Worm (Caenorhabditis elegans) whole organism, early embryonic: ENCODE measurements around the gene erp-44.3.

ENCODE experiments used
- B0310.2 ChIP-seq: sonication (generic microtip); optimal IDR thresholded peaks from 2 replicates; lab custom pipeline; 2016; ENCODE audit warnings: mild to moderate bottlenecking, missing genetic modification characterization, missing compliant biosample characterization
- ama-1 ChIP-seq: fragments of 150-350 bp; optimal IDR thresholded peaks from 2 replicates; lab custom pipeline; 2014
- scrt-1 ChIP-seq: fragments of 200-800 bp; sonication (Bioruptor generic); IDR thresholded peaks from 2 replicates; pipeline ENCODE4 v1.3.6; 2022; ENCODE audit warnings: missing genetic modification characterization, missing compliant biosample characterization
- tbx-11 ChIP-seq: fragments of 200-800 bp; sonication (Bioruptor generic); IDR thresholded peaks from 2 replicates; pipeline ENCODE4 v1.3.6; 2022; ENCODE audit warnings: missing genetic modification characterization, missing compliant biosample characterization
- tbx-37 ChIP-seq: fragments of 200-800 bp; sonication (Bioruptor generic); conservative IDR thresholded peaks from 2 replicates; pipeline ENCODE4 v1.3.6; 2022; ENCODE audit warnings: missing genetic modification reagents, missing genetic modification characterization, missing compliant biosample characterization

DNA sequence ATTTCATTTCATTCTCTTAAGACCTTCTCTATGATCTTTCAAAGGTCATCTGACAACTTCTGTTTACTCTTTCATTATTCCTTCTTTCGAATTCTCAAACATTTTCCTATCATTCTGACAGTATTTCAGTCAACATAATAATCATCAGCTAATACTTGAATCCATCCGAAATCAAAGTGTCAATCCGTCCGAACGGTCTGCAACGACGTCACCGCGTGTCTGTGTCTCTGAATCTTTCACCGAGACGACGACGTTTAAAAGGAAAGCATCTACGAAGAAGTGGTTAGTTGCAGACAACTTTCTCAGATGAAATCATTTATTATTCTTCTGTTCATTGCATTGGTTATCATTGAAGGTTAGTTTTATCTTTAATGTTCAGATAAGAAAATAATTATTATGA, 20.2 kb upstream of the erp-44.3 start, which contains the start of gene Y42H9AR.5:
- no peak for TF ChIP-seq ama-1
- TF ChIP-seq tbx-37: no peak
- TF ChIP-seq B0310.2: no peak
- TF ChIP-seq scrt-1 (GFP tag; lab: Robert Waterston, UW): no peak
- TF ChIP-seq tbx-11 (GFP tag; lab: Robert Waterston, UW): no peak
